Fruit fly (Drosophila melanogaster): ENCODE data around the gene CG31659.

Gene CG31659

DNA sequence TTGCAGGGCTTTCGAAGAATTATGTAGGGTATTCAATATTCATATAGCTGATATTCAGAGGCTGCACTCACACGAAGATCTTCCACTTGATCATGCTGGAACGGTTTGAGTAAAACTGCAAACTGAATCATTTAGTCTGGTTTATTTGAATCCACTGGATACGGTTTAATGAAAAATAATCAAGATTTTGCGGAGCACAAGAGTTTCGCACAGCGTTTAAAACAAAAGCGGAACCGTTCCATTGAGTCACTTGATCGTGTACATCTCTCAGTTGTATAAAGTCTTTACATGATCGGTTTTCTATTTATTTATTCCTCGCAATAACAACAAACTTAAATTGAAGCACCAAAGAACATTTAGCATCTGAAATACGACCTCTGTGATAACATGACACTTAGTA lies at the start of gene CG31659:
Gene CG31659 (minus strand): TSS at position 101 of the 400 bp plus-strand sequence.
- TF ChIP-seq Dll (optimal IDR thresholded peaks at IDR 0.05) (no peak), pan (optimal IDR thresholded peaks at IDR 0.05) (no peak), EcR (GFP tag; optimal IDR thresholded peaks at IDR 0.05) (no peak), usp (GFP tag; optimal IDR thresholded peaks at IDR 0.05) (no peak), psq (optimal IDR thresholded peaks at IDR 0.05) (no peak), CG8478 (optimal IDR thresholded peaks at IDR 0.05) (no peak)

DNA sequence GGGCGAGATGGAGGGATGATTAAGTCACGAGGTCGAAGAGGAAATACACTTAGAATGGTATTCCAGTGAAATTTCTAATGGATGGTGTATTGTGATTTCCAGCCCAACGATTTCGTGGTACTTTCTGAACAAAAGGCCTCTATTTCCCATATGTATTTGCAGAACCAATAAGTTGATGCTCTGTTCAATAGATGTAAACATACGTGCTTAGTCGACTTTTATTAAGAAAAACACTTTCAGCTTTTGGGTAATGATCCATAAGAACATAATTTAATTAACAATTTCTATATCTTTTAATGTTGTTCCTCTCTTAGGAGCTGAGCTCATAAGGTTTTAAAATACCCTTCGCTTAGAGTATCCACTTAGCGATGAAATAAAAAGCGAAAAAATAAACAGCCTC lies 46.0 kb upstream of the CG31659 start:
- TF ChIP-seq usp (GFP tag; optimal IDR thresholded peaks at IDR 0.05) (no peak), CG8478 (optimal IDR thresholded peaks at IDR 0.05) (no peak), Dll (optimal IDR thresholded peaks at IDR 0.05) (no peak), psq (optimal IDR thresholded peaks at IDR 0.05) (no peak), pan (optimal IDR thresholded peaks at IDR 0.05) (no peak), EcR (GFP tag; optimal IDR thresholded peaks at IDR 0.05) (no peak)

DNA sequence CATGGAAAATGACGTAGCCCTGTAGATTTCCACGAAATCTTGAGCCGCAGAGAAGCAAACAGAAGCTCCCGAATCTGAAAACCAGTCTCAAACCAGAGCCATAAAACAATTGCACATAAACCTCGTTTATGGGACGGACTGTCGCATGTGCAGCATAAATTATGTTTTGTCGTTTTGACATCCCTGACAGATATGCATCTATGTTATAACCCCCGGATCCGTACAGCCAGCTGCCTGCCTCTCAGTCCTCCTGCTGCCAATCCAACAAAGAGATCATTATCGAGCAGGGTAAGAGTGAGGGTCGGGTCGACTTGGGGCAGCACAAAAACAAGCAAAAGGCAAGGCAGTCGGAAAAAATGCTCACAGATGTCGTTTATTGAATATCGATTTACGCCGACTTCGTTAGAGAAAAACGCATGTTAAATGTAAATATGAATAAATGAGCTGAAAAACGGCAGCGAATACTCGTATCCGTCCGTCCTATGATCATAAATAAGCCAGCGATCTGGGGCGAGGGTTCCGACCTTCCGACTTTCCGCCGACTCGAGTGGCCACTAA lies 45.4 kb upstream of the CG31659 start:
- no peak for TF ChIP-seq Dll (optimal IDR thresholded peaks at IDR 0.05)
- TF ChIP-seq psq (optimal IDR thresholded peaks at IDR 0.05), result no peak
- no peak for TF ChIP-seq pan (optimal IDR thresholded peaks at IDR 0.05)
- no peak for TF ChIP-seq usp (GFP tag; optimal IDR thresholded peaks at IDR 0.05)
- TF ChIP-seq EcR (GFP tag; optimal IDR thresholded peaks at IDR 0.05), result no peak
- no peak for TF ChIP-seq CG8478 (optimal IDR thresholded peaks at IDR 0.05)

- TF ChIP-seq usp (GFP tag; optimal IDR thresholded peaks at IDR 0.05) (no peak), Dll (optimal IDR thresholded peaks at IDR 0.05) (no peak), psq (optimal IDR thresholded peaks at IDR 0.05) (no peak), CG8478 (optimal IDR thresholded peaks at IDR 0.05) (no peak), EcR (GFP tag; optimal IDR thresholded peaks at IDR 0.05) (no peak), pan (optimal IDR thresholded peaks at IDR 0.05) (no peak)
These were observed 43.1 kb upstream of the CG31659 start for dm6 chr2L:1402728-1403127.

DNA sequence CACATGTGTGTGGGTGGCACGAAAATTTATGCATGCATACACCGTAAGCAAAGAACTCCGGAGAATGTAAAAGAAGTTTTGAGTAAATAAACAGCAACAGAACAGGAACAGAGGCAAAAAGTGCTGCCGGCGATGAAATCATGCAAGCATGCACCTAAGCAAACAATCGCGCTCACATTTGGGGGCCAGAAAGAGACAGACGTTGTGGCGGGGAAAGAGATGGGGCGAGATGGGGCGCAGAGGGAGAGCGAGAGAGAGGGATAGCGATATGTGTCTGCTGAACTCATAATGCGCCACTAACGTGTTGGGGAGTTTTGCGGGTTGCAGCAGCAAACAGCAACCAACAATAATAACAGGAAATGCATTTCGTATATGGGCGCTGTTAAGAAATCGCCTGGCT lies 39.8 kb upstream of the CG31659 start:
- no peak for TF ChIP-seq Dll (optimal IDR thresholded peaks at IDR 0.05)
- no peak for TF ChIP-seq CG8478 (optimal IDR thresholded peaks at IDR 0.05)
- no peak for TF ChIP-seq usp (GFP tag; optimal IDR thresholded peaks at IDR 0.05)

DNA sequence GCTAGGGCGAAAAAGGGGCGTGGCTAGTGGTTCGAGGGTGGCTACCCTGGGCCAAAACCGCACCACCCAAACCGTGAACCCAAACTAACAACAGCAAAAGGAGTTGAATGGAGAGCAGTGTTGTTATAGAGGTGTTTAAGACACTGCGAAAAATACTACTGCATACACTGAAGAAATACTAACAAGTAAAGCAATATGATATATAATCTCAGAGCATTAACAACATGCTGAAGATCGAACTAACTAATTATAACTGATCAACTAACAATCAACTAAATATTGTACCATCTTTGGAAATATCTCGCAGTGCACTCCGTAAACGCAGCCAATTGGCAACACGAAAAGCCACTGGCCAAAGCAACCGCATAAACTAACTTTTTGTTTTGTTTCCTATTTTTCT lies 34.0 kb upstream of the CG31659 start:
- no peak for TF ChIP-seq usp (GFP tag; optimal IDR thresholded peaks at IDR 0.05)
- no peak for TF ChIP-seq pan (optimal IDR thresholded peaks at IDR 0.05)
- no peak for TF ChIP-seq CG8478 (optimal IDR thresholded peaks at IDR 0.05)
- TF ChIP-seq psq (optimal IDR thresholded peaks at IDR 0.05), result no peak
- no peak for TF ChIP-seq EcR (GFP tag; optimal IDR thresholded peaks at IDR 0.05)
- no peak for TF ChIP-seq Dll (optimal IDR thresholded peaks at IDR 0.05)

DNA sequence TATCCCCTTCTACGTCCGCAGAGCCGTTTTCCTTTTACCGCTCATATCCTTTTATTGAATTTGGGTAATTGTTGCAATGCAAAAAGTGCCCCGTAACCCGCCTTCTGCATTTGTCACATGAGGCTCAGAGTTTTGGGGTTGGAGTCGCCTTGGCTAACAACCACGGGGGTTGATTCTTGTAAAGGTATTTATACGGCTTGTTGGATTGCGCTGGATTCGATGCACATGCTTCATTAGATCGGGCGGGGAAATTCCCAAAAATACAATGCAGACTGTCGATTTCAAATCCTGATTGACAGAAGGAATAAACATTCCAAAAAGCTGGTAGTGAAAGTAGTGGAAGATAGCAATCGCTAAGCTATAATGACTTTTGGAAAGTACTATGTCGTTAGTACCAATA lies 30.7 kb upstream of the CG31659 start:
- TF ChIP-seq pan (optimal IDR thresholded peaks at IDR 0.05), result no peak
- TF ChIP-seq CG8478 (optimal IDR thresholded peaks at IDR 0.05), result no peak
- TF ChIP-seq EcR (GFP tag; optimal IDR thresholded peaks at IDR 0.05), result no peak
- TF ChIP-seq Dll (optimal IDR thresholded peaks at IDR 0.05), result no peak
- no peak for TF ChIP-seq psq (optimal IDR thresholded peaks at IDR 0.05)
- TF ChIP-seq usp (GFP tag; optimal IDR thresholded peaks at IDR 0.05), result no peak

DNA sequence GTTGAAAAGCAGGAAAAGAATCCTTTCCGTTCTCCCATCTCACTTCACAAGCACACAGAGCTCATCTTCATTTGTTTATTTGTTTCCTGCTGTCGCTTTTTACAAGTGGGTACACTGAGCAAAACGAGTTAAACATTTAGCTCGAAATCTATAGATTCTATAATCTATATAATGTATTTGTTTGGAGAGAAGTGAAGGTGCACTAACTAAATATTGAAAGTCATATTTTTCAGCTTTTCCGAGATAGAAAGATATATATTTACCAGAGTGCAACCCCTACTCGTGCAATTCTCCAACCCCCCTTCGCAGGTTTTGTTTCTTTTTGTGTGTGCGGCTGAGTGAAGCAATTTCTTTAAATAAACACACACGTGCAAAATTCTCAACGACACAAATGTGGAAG lies 28.2 kb upstream of the CG31659 start:
- no peak for TF ChIP-seq CG8478 (optimal IDR thresholded peaks at IDR 0.05)
- TF ChIP-seq pan (optimal IDR thresholded peaks at IDR 0.05), result no peak
- TF ChIP-seq EcR (GFP tag; optimal IDR thresholded peaks at IDR 0.05), result no peak
- TF ChIP-seq usp (GFP tag; optimal IDR thresholded peaks at IDR 0.05), result no peak
- no peak for TF ChIP-seq psq (optimal IDR thresholded peaks at IDR 0.05)
- no peak for TF ChIP-seq Dll (optimal IDR thresholded peaks at IDR 0.05)

- TF ChIP-seq pan (optimal IDR thresholded peaks at IDR 0.05) (no peak), Dll (optimal IDR thresholded peaks at IDR 0.05) (no peak), usp (GFP tag; optimal IDR thresholded peaks at IDR 0.05) (no peak), CG8478 (optimal IDR thresholded peaks at IDR 0.05) (no peak), EcR (GFP tag; optimal IDR thresholded peaks at IDR 0.05) (no peak), psq (optimal IDR thresholded peaks at IDR 0.05) (no peak)
These were observed 26.9 kb upstream of the CG31659 start for dm6 chr2L:1386512-1386911.

DNA sequence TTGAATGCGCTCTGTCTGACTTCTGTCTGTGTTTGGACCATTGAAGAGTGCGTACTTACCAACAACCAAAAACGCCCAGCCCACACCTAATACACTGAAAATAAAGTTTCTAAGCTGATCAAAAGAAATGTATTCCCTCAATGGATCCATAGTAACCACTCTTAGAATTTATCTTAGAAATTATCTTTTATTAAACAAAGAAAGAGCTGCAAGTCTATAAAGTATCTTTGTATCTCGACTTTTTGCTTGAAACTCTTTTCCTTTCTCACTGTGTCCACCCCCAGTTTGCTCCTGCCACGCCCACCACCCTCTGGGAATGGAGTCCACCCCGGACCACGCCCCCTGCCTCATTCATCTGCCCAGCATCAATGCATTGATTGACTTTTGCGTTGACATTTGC lies 18.0 kb upstream of the CG31659 start:
- no peak for TF ChIP-seq Dll (optimal IDR thresholded peaks at IDR 0.05)
- no peak for TF ChIP-seq CG8478 (optimal IDR thresholded peaks at IDR 0.05)
- no peak for TF ChIP-seq pan (optimal IDR thresholded peaks at IDR 0.05)

dm6 chr2L:1367696-1368095 lies 8.1 kb upstream of the CG31659 start, which contains the start of gene CG14346:
Gene CG14346, plus strand, starts transcription at chr2L:1367996.
- TF ChIP-seq EcR (GFP tag; optimal IDR thresholded peaks at IDR 0.05), result no peak
- no peak for TF ChIP-seq pan (optimal IDR thresholded peaks at IDR 0.05)
- no peak for TF ChIP-seq Dll (optimal IDR thresholded peaks at IDR 0.05)
- no peak for TF ChIP-seq usp (GFP tag; optimal IDR thresholded peaks at IDR 0.05)
- no peak for TF ChIP-seq CG8478 (optimal IDR thresholded peaks at IDR 0.05)
- TF ChIP-seq psq (optimal IDR thresholded peaks at IDR 0.05), result no peak

dm6 chr2L:1365037-1365436 lies 5.4 kb upstream of the CG31659 start:
- no peak for TF ChIP-seq CG8478 (optimal IDR thresholded peaks at IDR 0.05)
- no peak for TF ChIP-seq pan (optimal IDR thresholded peaks at IDR 0.05)
- TF ChIP-seq usp (GFP tag; optimal IDR thresholded peaks at IDR 0.05), result no peak
- no peak for TF ChIP-seq Dll (optimal IDR thresholded peaks at IDR 0.05)
- no peak for TF ChIP-seq EcR (GFP tag; optimal IDR thresholded peaks at IDR 0.05)
- TF ChIP-seq psq (optimal IDR thresholded peaks at IDR 0.05), result no peak

All from whole organism.